Fruit fly (Drosophila melanogaster) whole organism, embryonic: ENCODE measurements around the gene Prosbeta2.

Source experiments
- Blimp-1 ChIP-seq: fragments of 200-800 bp; sonication (Bioruptor generic); optimal IDR thresholded peaks from 3 replicates; lab custom pipeline; 2018; ENCODE audit warnings: missing biosample characterization, missing genetic modification characterization, mild to moderate bottlenecking, moderate library complexity, missing genetic modification reagents
- CG12236 ChIP-seq: fragments of 200-800 bp; sonication (Bioruptor generic); optimal IDR thresholded peaks from 2 replicates; lab custom pipeline; 2016; ENCODE audit warnings: missing biosample characterization, missing genetic modification characterization
- CG12391 ChIP-seq: fragments of 200-800 bp; sonication (Bioruptor generic); optimal IDR thresholded peaks from 3 replicates; lab custom pipeline; 2018; ENCODE audit warnings: missing biosample characterization, mild to moderate bottlenecking, missing genetic modification characterization, moderate library complexity
- CG13424 ChIP-seq: fragments of 200-800 bp; sonication (Bioruptor generic); optimal IDR thresholded peaks from 2 replicates; lab custom pipeline; 2019; ENCODE audit warnings: missing biosample characterization, mild to moderate bottlenecking, missing genetic modification characterization, moderate library complexity
- CG18599 ChIP-seq: fragments of 200-800 bp; sonication (Bioruptor generic); optimal IDR thresholded peaks from 3 replicates; lab custom pipeline; 2017; ENCODE audit warnings: missing biosample characterization, missing genetic modification characterization, mild to moderate bottlenecking, moderate library complexity, missing genetic modification reagents
- CG2678 ChIP-seq: fragments of 200-800 bp; sonication (Bioruptor generic); optimal IDR thresholded peaks from 3 replicates; lab custom pipeline; 2019; ENCODE audit warnings: missing biosample characterization, mild to moderate bottlenecking, missing genetic modification characterization, moderate library complexity
- CG2712 ChIP-seq: fragments of 200-800 bp; optimal IDR thresholded peaks from 3 replicates; lab custom pipeline; 2019; ENCODE audit warnings: missing biosample characterization, mild to moderate bottlenecking, missing genetic modification characterization, moderate library complexity
- CG2875 ChIP-seq: fragments of 200-800 bp; sonication (Bioruptor generic); optimal IDR thresholded peaks from 2 replicates; lab custom pipeline; 2017; ENCODE audit warnings: missing biosample characterization, mild to moderate bottlenecking, missing genetic modification characterization, missing genetic modification reagents
- CG32772 ChIP-seq: fragments of 200-800 bp; sonication (Bioruptor generic); IDR thresholded peaks from 2 replicates; pipeline ENCODE4 v1.3.6; 2022; ENCODE audit warnings: missing biosample characterization, missing genetic modification characterization
- CG4854 ChIP-seq: fragments of 200-800 bp; sonication (Bioruptor generic); optimal IDR thresholded peaks from 2 replicates; lab custom pipeline; 2016; ENCODE audit warnings: missing biosample characterization, missing genetic modification characterization, inconsistent platforms
- CG6175 ChIP-seq: fragments of 200-800 bp; sonication (Bioruptor generic); IDR thresholded peaks from 3 replicates; pipeline ENCODE4 v1.3.6; 2022; ENCODE audit warnings: missing biosample characterization, missing genetic modification characterization
- CG6854 ChIP-seq: fragments of 200-800 bp; sonication (Bioruptor generic); optimal IDR thresholded peaks from 3 replicates; lab custom pipeline; 2017; ENCODE audit warnings: missing biosample characterization, mild to moderate bottlenecking, missing genetic modification characterization
- CG7357 ChIP-seq: fragments of 200-800 bp; sonication (Bioruptor generic); IDR thresholded peaks from 3 replicates; pipeline ENCODE4 v1.3.6; 2022; ENCODE audit warnings: missing biosample characterization, missing genetic modification characterization
- CG7372 ChIP-seq: fragments of 200-800 bp; sonication (Bioruptor generic); IDR thresholded peaks from 2 replicates; pipeline ENCODE4 v1.3.6; 2022; ENCODE audit warnings: missing biosample characterization, missing genetic modification characterization
- CG9215 ChIP-seq: fragments of 200-800 bp; sonication (Bioruptor generic); IDR thresholded peaks from 2 replicates; pipeline ENCODE4 v1.3.6; 2022; ENCODE audit warnings: missing biosample characterization, missing genetic modification characterization
- D19A ChIP-seq: fragments of 200-800 bp; optimal IDR thresholded peaks from 3 replicates; lab custom pipeline; 2019; ENCODE audit warnings: missing biosample characterization, mild to moderate bottlenecking, missing genetic modification characterization, moderate library complexity
- Doc2 ChIP-seq: fragments of 200-800 bp; sonication (Bioruptor generic); IDR thresholded peaks from 2 replicates; pipeline ENCODE4 v1.3.6; 2022; ENCODE audit warnings: missing biosample characterization, missing genetic modification characterization
- Dp ChIP-seq: fragments of 200-800 bp; sonication (Bioruptor generic); optimal IDR thresholded peaks from 2 replicates; lab custom pipeline; 2018; ENCODE audit warnings: missing biosample characterization, mild to moderate bottlenecking, missing genetic modification characterization, moderate library complexity
- Drgx ChIP-seq: fragments of 200-800 bp; sonication (Bioruptor generic); IDR thresholded peaks from 2 replicates; pipeline ENCODE4 v1.3.6; 2022; ENCODE audit warnings: missing biosample characterization, missing genetic modification characterization
- Hr51 ChIP-seq, 2 experiments: fragments of 200-800 bp; sonication (Bioruptor generic); optimal IDR thresholded peaks; 2 replicates in 1 of 2; 3 replicates in 1 of 2; lab custom pipeline; 2016 to 2018; ENCODE audit warnings: missing biosample characterization in 2 of 2, missing genetic modification characterization in 2 of 2, mild to moderate bottlenecking in 1 of 2, moderate library complexity in 1 of 2
- Six4 ChIP-seq: fragments of 200-800 bp; sonication (Bioruptor generic); optimal IDR thresholded peaks from 2 replicates; lab custom pipeline; 2016; ENCODE audit warnings: missing biosample characterization, missing genetic modification characterization
- Sox102F ChIP-seq: fragments of 200-800 bp; sonication (Bioruptor generic); optimal IDR thresholded peaks from 2 replicates; lab custom pipeline; 2018; ENCODE audit warnings: missing biosample characterization, mild to moderate bottlenecking, missing genetic modification characterization, moderate library complexity
- ash1 ChIP-seq: fragments of 200-800 bp; sonication (Bioruptor generic); optimal IDR thresholded peaks from 2 replicates; lab custom pipeline; 2018; ENCODE audit warnings: missing biosample characterization, mild to moderate bottlenecking, missing genetic modification characterization
- ato ChIP-seq: fragments of 200-800 bp; sonication (Bioruptor generic); IDR thresholded peaks from 2 replicates; pipeline ENCODE4 v1.3.6; 2022; ENCODE audit warnings: missing biosample characterization, missing genetic modification characterization; ENCODE audit not compliant: partially characterized antibody
- bsh ChIP-seq, 2 experiments: fragments of 200-800 bp; sonication (Bioruptor generic); optimal IDR thresholded peaks; 2 replicates each; lab custom pipeline; 2017 to 2018; ENCODE audit warnings: mild to moderate bottlenecking in 2 of 2, missing biosample characterization in 2 of 2, missing genetic modification characterization in 2 of 2, moderate library complexity in 1 of 2
- cato ChIP-seq: fragments of 200-800 bp; sonication (Bioruptor generic); optimal IDR thresholded peaks from 2 replicates; lab custom pipeline; 2016; ENCODE audit warnings: missing biosample characterization, missing genetic modification characterization, borderline replicate concordance
- cg ChIP-seq: fragments of 200-800 bp; sonication (Bioruptor generic); optimal IDR thresholded peaks from 3 replicates; lab custom pipeline; 2019; ENCODE audit warnings: missing biosample characterization, mild to moderate bottlenecking, missing genetic modification characterization, moderate library complexity
- chif ChIP-seq, 2 experiments: fragments of 200-800 bp; sonication (Bioruptor generic); optimal IDR thresholded peaks; 3 replicates each; lab custom pipeline; 2016; ENCODE audit warnings: missing biosample characterization in 2 of 2, missing genetic modification characterization in 2 of 2
- chinmo ChIP-seq: fragments of 200-800 bp; sonication (Bioruptor generic); IDR thresholded peaks from 4 replicates; pipeline ENCODE4 v1.3.6; 2022; ENCODE audit warnings: missing biosample characterization, missing genetic modification characterization; ENCODE audit not compliant: partially characterized antibody
- corto ChIP-seq: fragments of 200-800 bp; sonication (Bioruptor generic); optimal IDR thresholded peaks from 2 replicates; lab custom pipeline; 2016; ENCODE audit warnings: missing biosample characterization, mild to moderate bottlenecking, missing genetic modification characterization, moderate library complexity
- dan ChIP-seq: fragments of 200-800 bp; sonication (Bioruptor generic); IDR thresholded peaks from 2 replicates; pipeline ENCODE4 v1.3.6; 2022; ENCODE audit warnings: missing biosample characterization, missing genetic modification characterization
- dmrt99B ChIP-seq: fragments of 200-800 bp; sonication (Bioruptor generic); optimal IDR thresholded peaks from 2 replicates; lab custom pipeline; 2018; ENCODE audit warnings: missing biosample characterization, mild to moderate bottlenecking, missing genetic modification characterization, moderate library complexity
- dpn ChIP-seq, 2 experiments: fragments of 200-800 bp; sonication (Bioruptor generic); optimal IDR thresholded peaks; 3 replicates each; lab custom pipeline; 2016; ENCODE audit warnings: missing biosample characterization in 2 of 2, missing genetic modification characterization in 2 of 2
- dysf ChIP-seq: fragments of 200-800 bp; sonication (Bioruptor generic); IDR thresholded peaks from 3 replicates; pipeline ENCODE4 v1.3.6; 2022; ENCODE audit warnings: missing biosample characterization, missing genetic modification characterization
- ems ChIP-seq: fragments of 200-800 bp; sonication (Bioruptor generic); optimal IDR thresholded peaks from 3 replicates; lab custom pipeline; 2016; ENCODE audit warnings: missing biosample characterization, missing genetic modification characterization
- gem ChIP-seq: fragments of 200-800 bp; sonication (Bioruptor generic); optimal IDR thresholded peaks from 2 replicates; lab custom pipeline; 2019; ENCODE audit warnings: missing biosample characterization, mild to moderate bottlenecking, missing genetic modification characterization, moderate library complexity
- h ChIP-seq: fragments of >200 bp; optimal IDR thresholded peaks from 2 replicates; lab custom pipeline; 2017
- maf-S ChIP-seq: fragments of 200-800 bp; sonication (Bioruptor generic); optimal IDR thresholded peaks from 2 replicates; lab custom pipeline; 2016; ENCODE audit warnings: missing biosample characterization, missing genetic modification characterization
- nom ChIP-seq: fragments of 200-800 bp; sonication (Bioruptor generic); optimal IDR thresholded peaks from 2 replicates; lab custom pipeline; 2017; ENCODE audit warnings: missing biosample characterization, missing genetic modification characterization, mild to moderate bottlenecking, moderate library complexity, missing genetic modification reagents
- phol ChIP-seq: fragments of 200-800 bp; sonication (Bioruptor generic); optimal IDR thresholded peaks from 3 replicates; lab custom pipeline; 2018; ENCODE audit warnings: missing biosample characterization, mild to moderate bottlenecking, missing genetic modification characterization, moderate library complexity
- sens ChIP-seq: fragments of 200-800 bp; sonication (Bioruptor generic); peaks from one replicate; lab custom pipeline; 2016; ENCODE audit warnings: missing biosample characterization, missing genetic modification characterization
- tup ChIP-seq: fragments of 200-800 bp; sonication (Bioruptor generic); optimal IDR thresholded peaks from 2 replicates; lab custom pipeline; 2016; ENCODE audit warnings: missing biosample characterization, mild to moderate bottlenecking, missing genetic modification characterization, moderate library complexity
- vfl ChIP-seq: fragments of 200-800 bp; sonication (Bioruptor generic); optimal IDR thresholded peaks from 2 replicates; lab custom pipeline; 2016; ENCODE audit warnings: missing biosample characterization, missing genetic modification characterization

Prosbeta2 gene

DNA sequence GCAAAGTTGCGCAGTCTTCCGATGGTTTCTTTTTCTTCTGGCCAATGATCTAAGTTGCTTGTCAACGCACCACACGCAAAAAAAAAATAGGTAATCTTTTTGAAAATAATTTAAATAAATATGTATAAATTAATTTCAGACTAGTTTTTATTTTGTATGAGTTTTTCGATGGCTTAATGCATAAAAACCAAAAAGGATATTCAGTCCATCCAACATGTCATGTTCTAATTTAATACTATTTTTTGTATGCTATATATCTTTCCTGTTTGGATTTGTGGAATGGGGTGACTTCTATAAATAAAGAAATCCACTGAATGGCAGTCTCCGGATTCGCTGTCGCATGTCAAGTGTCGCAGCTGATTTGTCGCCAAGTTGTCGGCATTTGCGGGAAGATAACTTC is 9.9 kb downstream of the Prosbeta2 start (continued):
- TF ChIP-seq Six4 (GFP tag; lab: Kevin White, UChicago) (no peak), bsh (GFP tag; optimal IDR thresholded peaks at IDR 0.05; lab: Kevin White, UChicago) (peak in 1 of 2 experiments; percentile 0), sens (GFP tag; lab: Kevin White, UChicago) (peak; percentile 61), nom (GFP tag; lab: Kevin White, UChicago) (no peak), dysf (GFP tag; lab: Robert Waterston, UW) (no peak), cg (GFP tag; lab: Kevin White, UChicago) (no peak), ato (GFP tag; lab: Robert Waterston, UW) (no peak), cato (GFP tag; lab: Kevin White, UChicago) (no peak), CG4854 (GFP tag; lab: Kevin White, UChicago) (no peak), dan (GFP tag; lab: Robert Waterston, UW) (no peak), chif (GFP tag; optimal IDR thresholded peaks at IDR 0.05; lab: Kevin White, UChicago) (no peak), gem (tag; lab: Kevin White, UChicago) (peak; percentile 37), Doc2 (GFP tag; lab: Robert Waterston, UW) (no peak), Hr51 (GFP tag; optimal IDR thresholded peaks at IDR 0.05; lab: Kevin White, UChicago) (peak in 1 of 2 experiments; percentile 49), tup (GFP tag; lab: Kevin White, UChicago) (no peak), vfl (no peak), Blimp-1 (peak; percentile 26), ash1 (GFP tag; lab: Kevin White, UChicago) (no peak), CG6175 (GFP tag; lab: Robert Waterston, UW) (no peak), CG12391 (tag; lab: Kevin White, UChicago) (peak; percentile 6), dpn (GFP tag; optimal IDR thresholded peaks at IDR 0.05; lab: Kevin White, UChicago) (no peak), ems (no peak), h (lab: Kevin White, UChicago) (no peak), CG7372 (GFP tag; lab: Robert Waterston, UW) (no peak), phol (tag; lab: Kevin White, UChicago) (peak; percentile 3), CG12236 (no peak), chinmo (GFP tag; lab: Robert Waterston, UW) (no peak), corto (GFP tag; lab: Kevin White, UChicago) (no peak), Sox102F (GFP tag; lab: Kevin White, UChicago) (peak; percentile 56), CG13424 (peak; percentile 11), CG6854 (GFP tag; lab: Kevin White, UChicago) (no peak), CG2875 (no peak), Dp (GFP tag; lab: Kevin White, UChicago) (no peak), maf-S (no peak), Drgx (GFP tag; lab: Robert Waterston, UW) (peak; percentile 57; the same call in 1 of the 2 replicates), dmrt99B (tag; lab: Kevin White, UChicago) (peak; percentile 19), CG18599 (GFP tag; lab: Kevin White, UChicago) (no peak), CG32772 (GFP tag; lab: Robert Waterston, UW) (peak; percentile 9; the same call in 1 of the 2 replicates), D19A (tag; lab: Kevin White, UChicago) (no peak), CG7357 (no peak), CG9215 (GFP tag; lab: Robert Waterston, UW) (no peak), CG2678 (tag; lab: Kevin White, UChicago) (peak; percentile 27), CG2712 (tag; lab: Kevin White, UChicago) (peak; percentile 11)
